Fruit fly (Drosophila melanogaster): Measurements from ENCODE around the gene pyd.

- TF ChIP-seq Sin3A (optimal IDR thresholded peaks at IDR 0.05) (no peak), psq (optimal IDR thresholded peaks at IDR 0.05) (no peak), insv (optimal IDR thresholded peaks at IDR 0.05) (no peak), Myc (optimal IDR thresholded peaks at IDR 0.05) (no peak), h (optimal IDR thresholded peaks at IDR 0.05) (no peak), ttk (optimal IDR thresholded peaks at IDR 0.05) (no peak)
These were observed 78.0 kb downstream of the pyd start for dm6 chr3R:8853706-8854105.

Measured in Kc167 (cell line).